Worm (Caenorhabditis elegans) whole organism, L4 larva: Measurements from ENCODE around the gene T08A11.1.

Experiments used
- T26A8.4 ChIP-seq: fragments of 200-800 bp; sonication (Bioruptor generic); IDR thresholded peaks from 2 replicates; pipeline ENCODE4 v1.3.6; 2022; ENCODE audit warnings: missing genetic modification characterization, missing compliant biosample characterization
- ces-1 ChIP-seq: fragments of 150-350 bp; sonication (generic microtip); optimal IDR thresholded peaks from 4 replicates; lab custom pipeline; 2014; ENCODE audit warnings: missing biosample characterization, missing genetic modification reagents, missing genetic modification characterization
- dmd-9 ChIP-seq: fragments of 200-800 bp; sonication (Bioruptor generic); IDR thresholded peaks from 2 replicates; pipeline ENCODE4 v1.3.6; 2022; ENCODE audit warnings: missing genetic modification reagents, missing genetic modification characterization, missing compliant biosample characterization
- fos-1 ChIP-seq: fragments of 150-350 bp; optimal IDR thresholded peaks from 2 replicates; lab custom pipeline; 2014; ENCODE audit warnings: missing biosample characterization, missing genetic modification characterization
- hif-1 ChIP-seq, 2 experiments: sonication (generic microtip); optimal IDR thresholded peaks; 2 replicates each; lab custom pipeline; 2016 to 2017; ENCODE audit warnings: missing compliant biosample characterization in 2 of 2, missing genetic modification characterization in 2 of 2, missing genetic modification reagents in 2 of 2, missing genotype in 2 of 2, mild to moderate bottlenecking in 1 of 2
- lin-1 ChIP-seq: fragments of 200-800 bp; sonication (Bioruptor generic); IDR thresholded peaks from 2 replicates; pipeline ENCODE4 v1.3.6; 2022; ENCODE audit warnings: missing genetic modification reagents, missing genetic modification characterization, missing compliant biosample characterization
- mdl-1 ChIP-seq, 2 experiments: fragments of 150-350 bp in 1 of 2; sonication (generic microtip) in 1 of 2; optimal IDR thresholded peaks; 2 replicates each; lab custom pipeline; 2014 to 2017; ENCODE audit warnings: missing biosample characterization in 2 of 2, missing genetic modification characterization in 2 of 2
- nhr-237 ChIP-seq: sonication (generic microtip); optimal IDR thresholded peaks from 2 replicates; lab custom pipeline; 2017; ENCODE audit warnings: missing biosample characterization, missing genetic modification characterization
- nhr-41 ChIP-seq: fragments of 200-800 bp; sonication (Bioruptor generic); IDR thresholded peaks from 2 replicates; pipeline ENCODE4 v1.3.6; 2022; ENCODE audit warnings: missing genetic modification reagents, missing genetic modification characterization, missing compliant biosample characterization
- pha-4 ChIP-seq, 2 experiments: fragments of 150-350 bp in 1 of 2; fragments of 200-800 bp in 1 of 2; sonication (Bioruptor generic) in 1 of 2; IDR thresholded peaks in 1 of 2; optimal IDR thresholded peaks in 1 of 2; 2 replicates each; pipeline versions ENCODE4 v1.3.6 to Lab custom; 2014 to 2022; ENCODE audit warnings: missing genetic modification characterization in 2 of 2, missing genetic modification reagents in 2 of 2, missing biosample characterization in 1 of 2, missing compliant biosample characterization in 1 of 2
- pqm-1 ChIP-seq: sonication (generic microtip); optimal IDR thresholded peaks from 2 replicates; lab custom pipeline; 2017; ENCODE audit warnings: missing biosample characterization, missing genetic modification characterization
- tag-97 ChIP-seq: fragments of 200-800 bp; sonication (Bioruptor generic); IDR thresholded peaks from 2 replicates; pipeline ENCODE4 v1.3.6; 2022; ENCODE audit warnings: missing genetic modification characterization, missing compliant biosample characterization
- unc-130 ChIP-seq: sonication (generic microtip); optimal IDR thresholded peaks from 2 replicates; lab custom pipeline; 2016; ENCODE audit warnings: missing genetic modification reagents, missing genetic modification characterization, missing compliant biosample characterization

- TF ChIP-seq pha-4 (GFP tag; IDR thresholded peaks at IDR 0.05; lab: Robert Waterston, UW) (no peak), pha-4 (tag; optimal IDR thresholded peaks at IDR 0.05; lab: Kevin White, UChicago) (no peak), fos-1 (tag; lab: Kevin White, UChicago) (no peak), mdl-1 (tag; optimal IDR thresholded peaks at IDR 0.05; lab: Kevin White, UChicago) (no peak), tag-97 (no peak), nhr-41 (GFP tag; lab: Robert Waterston, UW) (no peak), unc-130 (GFP tag; lab: Kevin White, UChicago) (no peak), lin-1 (no peak), ces-1 (GFP tag; lab: Kevin White, UChicago) (no peak), dmd-9 (GFP tag; lab: Robert Waterston, UW) (no peak), T26A8.4 (GFP tag; lab: Robert Waterston, UW) (no peak), nhr-237 (tag; lab: Kevin White, UChicago) (no peak), pqm-1 (no peak), hif-1 (tag; optimal IDR thresholded peaks at IDR 0.05; lab: Kevin White, UChicago) (no peak)
These were observed 20.6 kb downstream of the T08A11.1 start, which contains the start of gene F43C1.7 for ce11 chrIII:4242225-4242862.
